Fruit fly (Drosophila melanogaster) whole organism, embryonic: ENCODE measurements around the gene mRpL32.

ENCODE experiments used
- Antp ChIP-seq: fragments of 200-800 bp; sonication (Bioruptor generic); optimal IDR thresholded peaks from 3 replicates; lab custom pipeline; 2016; ENCODE audit warnings: missing biosample characterization, missing genetic modification characterization
- BtbVII ChIP-seq: fragments of 200-800 bp; sonication (Bioruptor generic); optimal IDR thresholded peaks from 3 replicates; lab custom pipeline; 2017; ENCODE audit warnings: missing biosample characterization, mild to moderate bottlenecking, missing genetic modification characterization
- CG10274 ChIP-seq: fragments of 200-800 bp; sonication (Bioruptor generic); optimal IDR thresholded peaks from 3 replicates; lab custom pipeline; 2017; ENCODE audit warnings: missing biosample characterization, mild to moderate bottlenecking, missing genetic modification characterization
- CG11560 ChIP-seq: fragments of 200-800 bp; sonication (Bioruptor generic); IDR thresholded peaks from 3 replicates; pipeline ENCODE4 v1.3.6; 2022; ENCODE audit warnings: missing biosample characterization, missing genetic modification characterization
- CG12104 ChIP-seq: fragments of 200-800 bp; sonication (Bioruptor generic); optimal IDR thresholded peaks from 3 replicates; lab custom pipeline; 2016; ENCODE audit warnings: missing biosample characterization, missing genetic modification characterization
- CG12659 ChIP-seq: fragments of 200-800 bp; sonication (Bioruptor generic); optimal IDR thresholded peaks from 3 replicates; lab custom pipeline; 2017; ENCODE audit warnings: mild to moderate bottlenecking, missing biosample characterization, missing genetic modification reagents, missing genetic modification characterization
- CG12769 ChIP-seq: fragments of 200-800 bp; sonication (Bioruptor generic); optimal IDR thresholded peaks from 2 replicates; lab custom pipeline; 2019; ENCODE audit warnings: missing biosample characterization, mild to moderate bottlenecking, missing genetic modification characterization, moderate library complexity
- CG13296 ChIP-seq: fragments of 200-800 bp; sonication (Bioruptor generic); optimal IDR thresholded peaks from 3 replicates; lab custom pipeline; 2018; ENCODE audit warnings: missing biosample characterization, mild to moderate bottlenecking, missing genetic modification characterization
- CG13775 ChIP-seq: fragments of 200-800 bp; sonication (Bioruptor generic); optimal IDR thresholded peaks from 3 replicates; lab custom pipeline; 2017; ENCODE audit warnings: missing biosample characterization, mild to moderate bottlenecking, missing genetic modification characterization
- CG16863 ChIP-seq: fragments of 200-800 bp; sonication (Bioruptor generic); optimal IDR thresholded peaks from 3 replicates; lab custom pipeline; 2016; ENCODE audit warnings: missing biosample characterization, missing genetic modification characterization
- CG17359 ChIP-seq: fragments of 200-800 bp; sonication (Bioruptor generic); optimal IDR thresholded peaks from 3 replicates; lab custom pipeline; 2018; ENCODE audit warnings: missing biosample characterization, mild to moderate bottlenecking, missing genetic modification characterization, moderate library complexity
- CG18599 ChIP-seq: fragments of 200-800 bp; sonication (Bioruptor generic); optimal IDR thresholded peaks from 3 replicates; lab custom pipeline; 2017; ENCODE audit warnings: missing biosample characterization, missing genetic modification characterization, mild to moderate bottlenecking, moderate library complexity, missing genetic modification reagents
- CG2116 ChIP-seq: fragments of 200-800 bp; sonication (Bioruptor generic); optimal IDR thresholded peaks from 3 replicates; lab custom pipeline; 2018; ENCODE audit warnings: missing biosample characterization, mild to moderate bottlenecking, missing genetic modification characterization
- CG31224 ChIP-seq: fragments of 200-800 bp; sonication (Bioruptor generic); IDR thresholded peaks from 2 replicates; pipeline ENCODE4 v1.3.6; 2022; ENCODE audit warnings: missing biosample characterization, missing genetic modification characterization
- CG3163 ChIP-seq: fragments of 200-800 bp; sonication (Bioruptor generic); optimal IDR thresholded peaks from 3 replicates; lab custom pipeline; 2016; ENCODE audit warnings: missing biosample characterization, missing genetic modification characterization
- CG3281 ChIP-seq: fragments of 200-800 bp; sonication (Bioruptor generic); optimal IDR thresholded peaks from 3 replicates; lab custom pipeline; 2017; ENCODE audit warnings: missing biosample characterization, mild to moderate bottlenecking, missing genetic modification characterization
- CG33557 ChIP-seq: fragments of 200-800 bp; sonication (Bioruptor generic); optimal IDR thresholded peaks from 2 replicates; lab custom pipeline; 2019; ENCODE audit warnings: missing biosample characterization, mild to moderate bottlenecking, missing genetic modification characterization, moderate library complexity
- CG4854 ChIP-seq: fragments of 200-800 bp; sonication (Bioruptor generic); optimal IDR thresholded peaks from 2 replicates; lab custom pipeline; 2016; ENCODE audit warnings: missing biosample characterization, missing genetic modification characterization, inconsistent platforms
- CG5245 ChIP-seq: fragments of 200-800 bp; sonication (Bioruptor generic); optimal IDR thresholded peaks from 3 replicates; lab custom pipeline; 2016; ENCODE audit warnings: missing biosample characterization, missing genetic modification characterization
- CG6689 ChIP-seq: fragments of 200-800 bp; sonication (Bioruptor generic); IDR thresholded peaks from 2 replicates; pipeline ENCODE4 v1.3.6; 2022; ENCODE audit warnings: missing biosample characterization, missing genetic modification characterization
- CG7372 ChIP-seq: fragments of 200-800 bp; sonication (Bioruptor generic); IDR thresholded peaks from 2 replicates; pipeline ENCODE4 v1.3.6; 2022; ENCODE audit warnings: missing biosample characterization, missing genetic modification characterization
- CG8478 ChIP-seq: fragments of >200 bp; optimal IDR thresholded peaks from 2 replicates; lab custom pipeline; 2018
- CG8944 ChIP-seq: fragments of 200-800 bp; sonication (Bioruptor generic); optimal IDR thresholded peaks from 3 replicates; lab custom pipeline; 2016; ENCODE audit warnings: missing biosample characterization, missing genetic modification characterization
- Dbx ChIP-seq: fragments of 200-800 bp; sonication (Bioruptor generic); IDR thresholded peaks from 3 replicates; pipeline ENCODE4 v1.3.6; 2022; ENCODE audit warnings: missing biosample characterization, missing genetic modification characterization
- Dip2 ChIP-seq: fragments of 200-800 bp; sonication (Bioruptor generic); IDR thresholded peaks from 2 replicates; pipeline ENCODE4 v1.3.6; 2022; ENCODE audit warnings: missing biosample characterization, missing genetic modification characterization
- E2f2 ChIP-seq: fragments of 200-800 bp; sonication (Bioruptor generic); IDR thresholded peaks from 2 replicates; pipeline ENCODE4 v1.3.6; 2022; ENCODE audit warnings: missing biosample characterization, missing genetic modification characterization
- Myb ChIP-seq: fragments of 200-800 bp; sonication (Bioruptor generic); optimal IDR thresholded peaks from 2 replicates; lab custom pipeline; 2016; ENCODE audit warnings: missing biosample characterization, missing genetic modification characterization
- NC2β ChIP-seq: fragments of 200-800 bp; sonication (Bioruptor generic); optimal IDR thresholded peaks from 2 replicates; lab custom pipeline; 2016; ENCODE audit warnings: missing biosample characterization, missing genetic modification characterization
- Nf-YC ChIP-seq: fragments of 200-800 bp; optimal IDR thresholded peaks from 3 replicates; lab custom pipeline; 2019; ENCODE audit warnings: missing biosample characterization, mild to moderate bottlenecking, missing genetic modification characterization, moderate library complexity
- Stat92E ChIP-seq, 3 experiments: fragments of >200 bp in 2 of 3; fragments of 200-800 bp in 1 of 3; sonication (Bioruptor generic) in 1 of 3; optimal IDR thresholded peaks; 2 replicates each; lab custom pipeline; 2017 to 2019; ENCODE audit warnings: missing biosample characterization in 3 of 3, missing genetic modification characterization in 3 of 3, mild to moderate bottlenecking in 1 of 3, moderate library complexity in 1 of 3
- ap ChIP-seq: fragments of 200-800 bp; sonication (Bioruptor generic); IDR thresholded peaks from 2 replicates; pipeline ENCODE4 v1.3.6; 2022; ENCODE audit warnings: missing biosample characterization, missing genetic modification characterization
- ato ChIP-seq: fragments of 200-800 bp; sonication (Bioruptor generic); IDR thresholded peaks from 2 replicates; pipeline ENCODE4 v1.3.6; 2022; ENCODE audit warnings: missing biosample characterization, missing genetic modification characterization; ENCODE audit not compliant: partially characterized antibody
- bcd ChIP-seq: fragments of 200-800 bp; sonication (Bioruptor generic); optimal IDR thresholded peaks from 2 replicates; lab custom pipeline; 2017; ENCODE audit warnings: missing biosample characterization, mild to moderate bottlenecking, missing genetic modification characterization
- cad ChIP-seq: fragments of >200 bp; optimal IDR thresholded peaks from 2 replicates; lab custom pipeline; 2017; ENCODE audit warnings: missing biosample characterization, missing genetic modification characterization
- caup ChIP-seq: fragments of 200-800 bp; sonication (Bioruptor generic); optimal IDR thresholded peaks from 3 replicates; lab custom pipeline; 2017; ENCODE audit warnings: missing biosample characterization, mild to moderate bottlenecking, missing genetic modification characterization, moderate library complexity; ENCODE audit not compliant: severe bottlenecking
- cg ChIP-seq: fragments of 200-800 bp; sonication (Bioruptor generic); optimal IDR thresholded peaks from 3 replicates; lab custom pipeline; 2019; ENCODE audit warnings: missing biosample characterization, mild to moderate bottlenecking, missing genetic modification characterization, moderate library complexity
- eyg ChIP-seq: fragments of 200-800 bp; sonication (Bioruptor generic); optimal IDR thresholded peaks from 3 replicates; lab custom pipeline; 2016; ENCODE audit warnings: missing biosample characterization, missing genetic modification characterization
- gfzf ChIP-seq: fragments of 200-800 bp; sonication (Bioruptor generic); optimal IDR thresholded peaks from 2 replicates; lab custom pipeline; 2016; ENCODE audit warnings: missing biosample characterization, mild to moderate bottlenecking, missing genetic modification characterization, moderate library complexity
- lbe ChIP-seq: fragments of 200-800 bp; sonication (Bioruptor generic); optimal IDR thresholded peaks from 2 replicates; lab custom pipeline; 2016; ENCODE audit warnings: missing biosample characterization, mild to moderate bottlenecking, missing genetic modification characterization
- odd ChIP-seq: fragments of 200-800 bp; sonication (Bioruptor generic); optimal IDR thresholded peaks from 2 replicates; lab custom pipeline; 2017; ENCODE audit warnings: missing biosample characterization, mild to moderate bottlenecking, missing genetic modification characterization
- pnt ChIP-seq: fragments of 200-800 bp; sonication (Bioruptor generic); optimal IDR thresholded peaks from 3 replicates; lab custom pipeline; 2016; ENCODE audit warnings: missing biosample characterization, missing genetic modification characterization
- pum ChIP-seq: fragments of 200-800 bp; sonication (Bioruptor generic); optimal IDR thresholded peaks from 2 replicates; lab custom pipeline; 2016; ENCODE audit warnings: missing biosample characterization, missing genetic modification characterization
- repo ChIP-seq: fragments of 200-800 bp; sonication (Bioruptor generic); optimal IDR thresholded peaks from 2 replicates; lab custom pipeline; 2016; ENCODE audit warnings: missing biosample characterization, missing genetic modification characterization
- tio ChIP-seq: fragments of 200-800 bp; sonication (Bioruptor generic); optimal IDR thresholded peaks from 2 replicates; lab custom pipeline; 2017; ENCODE audit warnings: missing biosample characterization, missing genetic modification characterization, inconsistent platforms
- tll ChIP-seq, 2 experiments: fragments of 200-800 bp in 1 of 2; fragments of >200 bp in 1 of 2; sonication (Bioruptor generic) in 1 of 2; optimal IDR thresholded peaks; 2 replicates each; lab custom pipeline; 2017 to 2019; ENCODE audit warnings: missing biosample characterization in 2 of 2, missing genetic modification characterization in 2 of 2, mild to moderate bottlenecking in 1 of 2, moderate library complexity in 1 of 2
- toy ChIP-seq: fragments of 200-800 bp; sonication (Bioruptor generic); IDR thresholded peaks from 2 replicates; pipeline ENCODE4 v1.3.6; 2022; ENCODE audit warnings: missing biosample characterization, missing genetic modification characterization
- trem ChIP-seq: fragments of 200-800 bp; optimal IDR thresholded peaks from 3 replicates; lab custom pipeline; 2019; ENCODE audit warnings: missing biosample characterization, mild to moderate bottlenecking, missing genetic modification characterization, moderate library complexity
- usp ChIP-seq: fragments of >200 bp; optimal IDR thresholded peaks from 2 replicates; lab custom pipeline; 2017; ENCODE audit warnings: missing biosample characterization, missing genetic modification characterization
- wek ChIP-seq: fragments of 200-800 bp; sonication (Bioruptor generic); optimal IDR thresholded peaks from 3 replicates; lab custom pipeline; 2018; ENCODE audit warnings: missing biosample characterization, mild to moderate bottlenecking, missing genetic modification characterization, moderate library complexity
- zfh2 ChIP-seq: fragments of 200-800 bp; sonication (Bioruptor generic); optimal IDR thresholded peaks from 2 replicates; lab custom pipeline; 2016; ENCODE audit warnings: missing biosample characterization, missing genetic modification characterization

The mRpL32 gene

DNA sequence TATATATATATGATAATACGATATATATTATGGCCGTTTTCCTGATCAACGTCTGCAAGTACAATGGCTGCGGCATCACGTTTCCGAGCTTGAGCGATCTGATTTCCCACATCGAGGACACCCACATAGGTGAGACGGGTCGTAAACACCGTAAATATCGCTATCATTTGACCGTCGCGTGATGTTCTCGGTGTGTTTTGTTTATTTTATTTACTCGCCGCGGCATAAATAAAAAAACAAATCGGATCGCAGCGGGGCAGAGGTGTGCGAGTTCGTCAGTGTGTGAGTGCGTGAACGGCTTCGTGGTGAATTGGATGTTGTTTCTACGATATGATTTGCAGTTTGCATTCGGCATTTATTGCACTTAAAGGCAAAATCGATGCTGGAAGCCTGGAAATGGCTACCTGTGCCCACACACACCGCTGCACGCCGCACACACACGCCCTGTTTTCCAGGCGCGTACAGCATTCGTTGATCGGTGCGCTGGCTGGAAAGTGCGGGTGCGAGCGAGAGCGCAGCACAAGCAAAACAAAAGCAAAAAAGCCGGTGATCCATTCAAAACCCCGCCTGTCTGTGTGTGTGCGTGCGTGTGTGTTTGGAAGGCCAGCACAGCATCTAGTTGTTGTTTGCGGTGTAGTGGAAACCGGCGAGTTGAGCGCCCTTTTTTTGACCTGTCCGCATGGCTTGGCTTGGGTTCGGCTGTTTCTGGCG lies 31.2 kb upstream of the mRpL32 start (continued):
- TF ChIP-seq CG12104 (no peak), Dip2 (GFP tag; lab: Robert Waterston, UW) (no peak), odd (GFP tag; lab: Kevin White, UChicago) (peak; percentile 3), CG18599 (GFP tag; lab: Kevin White, UChicago) (no peak), ato (GFP tag; lab: Robert Waterston, UW) (no peak), toy (GFP tag; lab: Robert Waterston, UW) (no peak), CG6689 (GFP tag; lab: Robert Waterston, UW) (no peak), CG4854 (GFP tag; lab: Kevin White, UChicago) (no peak), NC2β (no peak), lbe (no peak), trem (no peak), usp (GFP tag; lab: Kevin White, UChicago) (no peak), cg (GFP tag; lab: Kevin White, UChicago) (peak; percentile 95), gfzf (GFP tag; lab: Kevin White, UChicago) (no peak), Stat92E (GFP tag; optimal IDR thresholded peaks at IDR 0.05; lab: Kevin White, UChicago) (no peak), CG3281 (GFP tag; lab: Kevin White, UChicago) (no peak), CG7372 (GFP tag; lab: Robert Waterston, UW) (no peak), CG8944 (GFP tag; lab: Kevin White, UChicago) (no peak), CG5245 (GFP tag; lab: Kevin White, UChicago) (no peak), eyg (no peak), cad (GFP tag; lab: Kevin White, UChicago) (peak; percentile 65), CG31224 (GFP tag; lab: Robert Waterston, UW) (no peak), tio (GFP tag; lab: Kevin White, UChicago) (no peak), CG11560 (tag; lab: Robert Waterston, UW) (no peak), CG12769 (peak; percentile 26), bcd (GFP tag; lab: Kevin White, UChicago) (no peak), caup (GFP tag; lab: Kevin White, UChicago) (no peak), CG33557 (no peak), E2f2 (GFP tag; lab: Robert Waterston, UW) (no peak), CG3163 (no peak), Myb (GFP tag; lab: Kevin White, UChicago) (no peak), Antp (no peak), CG12659 (GFP tag; lab: Kevin White, UChicago) (peak; percentile 20), ap (GFP tag; lab: Robert Waterston, UW) (no peak), tll (GFP tag; optimal IDR thresholded peaks at IDR 0.05; lab: Kevin White, UChicago) (no peak), pnt (GFP tag; lab: Kevin White, UChicago) (no peak), zfh2 (no peak), CG8478 (lab: Kevin White, UChicago) (peak; percentile 56), Dbx (no peak), CG2116 (GFP tag; lab: Kevin White, UChicago) (no peak), BtbVII (GFP tag; lab: Kevin White, UChicago) (peak; percentile 8), CG13775 (no peak), Nf-YC (peak; percentile 3), CG16863 (GFP tag; lab: Kevin White, UChicago) (no peak), repo (GFP tag; lab: Kevin White, UChicago) (no peak), CG13296 (GFP tag; lab: Kevin White, UChicago) (peak; percentile 34), CG17359 (tag; lab: Kevin White, UChicago) (peak; percentile 13), pum (GFP tag; lab: Kevin White, UChicago) (no peak), CG10274 (GFP tag; lab: Kevin White, UChicago) (no peak), wek (GFP tag; lab: Kevin White, UChicago) (peak; percentile 20)
